Fruit fly (Drosophila melanogaster) whole organism, adult: ENCODE data around the gene CG10681.

Experiments used
- CG12768 ChIP-seq: fragments of 200-800 bp; sonication (Bioruptor generic); optimal IDR thresholded peaks from 2 replicates; lab custom pipeline; 2017; ENCODE audit warnings: missing biosample characterization, missing genetic modification characterization, mild to moderate bottlenecking, moderate library complexity, missing genetic modification reagents
- CG1620 ChIP-seq: fragments of 200-800 bp; sonication (Bioruptor generic); optimal IDR thresholded peaks from 2 replicates; lab custom pipeline; 2016; ENCODE audit warnings: missing biosample characterization, missing genetic modification characterization
- CG7045 ChIP-seq: fragments of 200-800 bp; sonication (Bioruptor generic); optimal IDR thresholded peaks from 2 replicates; lab custom pipeline; 2017; ENCODE audit warnings: missing biosample characterization, mild to moderate bottlenecking, missing genetic modification characterization
- CG7101 ChIP-seq: fragments of 200-800 bp; sonication (Bioruptor generic); optimal IDR thresholded peaks from 2 replicates; lab custom pipeline; 2018; ENCODE audit warnings: missing biosample characterization, mild to moderate bottlenecking, missing genetic modification characterization, moderate library complexity
- Mnt ChIP-seq: fragments of 200-800 bp; sonication (Bioruptor generic); optimal IDR thresholded peaks from 2 replicates; lab custom pipeline; 2016; ENCODE audit warnings: missing biosample characterization, mild to moderate bottlenecking, missing genetic modification characterization
- cic ChIP-seq: fragments of 200-800 bp; sonication (Bioruptor generic); optimal IDR thresholded peaks from 2 replicates; lab custom pipeline; 2017; ENCODE audit warnings: missing biosample characterization, mild to moderate bottlenecking, missing genetic modification characterization, moderate library complexity
- cnc ChIP-seq, 2 experiments: fragments of >200 bp; optimal IDR thresholded peaks; 2 replicates each; lab custom pipeline; 2017
- kay ChIP-seq: fragments of 200-800 bp; sonication (Bioruptor generic); peaks from one replicate; lab custom pipeline; 2016; ENCODE audit warnings: missing biosample characterization, missing genetic modification characterization, borderline replicate concordance

- TF ChIP-seq CG7101 (tag; lab: Kevin White, UChicago) (no peak), Mnt (peak; percentile 98), CG1620 (peak; percentile 2), CG12768 (GFP tag; lab: Kevin White, UChicago) (no peak), CG7045 (no peak), cic (GFP tag; lab: Kevin White, UChicago) (peak; percentile 8), cnc (optimal IDR thresholded peaks at IDR 0.05; lab: Kevin White, UChicago) (no peak), kay (GFP tag; lab: Kevin White, UChicago) (no peak)
Observed at dm6 chr3L:12526433-12527113, 25.3 kb downstream of the CG10681 start, which contains the start of gene eIF2beta.
